Worm (Caenorhabditis elegans): ENCODE measurements around the gene ppm-2.

ppm-2 gene

DNA sequence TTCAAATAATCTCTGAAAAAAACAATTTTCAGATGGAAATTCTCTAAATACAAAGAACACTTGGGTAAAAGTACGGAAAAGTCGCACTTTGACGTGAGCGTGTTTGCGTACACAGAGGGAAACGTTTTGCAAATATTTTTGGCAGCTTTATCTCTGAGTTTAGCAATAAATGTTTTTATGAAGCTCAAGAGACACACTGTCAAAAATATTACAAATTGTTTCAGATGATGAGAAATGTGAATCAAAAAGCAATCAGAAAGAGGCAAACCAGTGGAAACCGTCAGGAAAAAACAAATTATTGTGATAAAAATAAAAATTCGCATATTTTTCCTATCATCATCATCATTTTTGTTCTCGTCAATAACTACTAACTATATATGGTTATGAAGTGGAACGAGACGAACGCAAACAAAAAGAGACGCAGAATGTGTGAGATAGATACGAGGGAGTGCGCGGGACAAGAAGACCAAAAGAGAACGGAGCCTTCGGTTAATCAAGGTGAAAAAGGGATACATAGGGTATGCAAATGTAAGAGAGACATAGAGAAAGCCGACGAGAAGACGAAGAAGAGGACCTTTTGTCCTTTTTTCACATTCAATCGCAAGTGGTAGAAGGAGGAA, 37.9 kb upstream of the ppm-2 start, which contains the start of gene sel-2 (continued):
- TF ChIP-seq hlh-17 (GFP tag; optimal IDR thresholded peaks at IDR 0.05; ENCODE audit: borderline replicate concordance) (no peak), C04F5.9 (tag; optimal IDR thresholded peaks at IDR 0.05) (no peak), ceh-63 (GFP tag; optimal IDR thresholded peaks at IDR 0.05) (no peak), mep-1 (tag; optimal IDR thresholded peaks at IDR 0.05) (peak; percentile 62), zag-1 (tag; optimal IDR thresholded peaks at IDR 0.05) (no peak), ama-1 (optimal IDR thresholded peaks at IDR 0.05) (no peak), F16B12.6 (tag; optimal IDR thresholded peaks at IDR 0.05) (peak; percentile 67)

DNA sequence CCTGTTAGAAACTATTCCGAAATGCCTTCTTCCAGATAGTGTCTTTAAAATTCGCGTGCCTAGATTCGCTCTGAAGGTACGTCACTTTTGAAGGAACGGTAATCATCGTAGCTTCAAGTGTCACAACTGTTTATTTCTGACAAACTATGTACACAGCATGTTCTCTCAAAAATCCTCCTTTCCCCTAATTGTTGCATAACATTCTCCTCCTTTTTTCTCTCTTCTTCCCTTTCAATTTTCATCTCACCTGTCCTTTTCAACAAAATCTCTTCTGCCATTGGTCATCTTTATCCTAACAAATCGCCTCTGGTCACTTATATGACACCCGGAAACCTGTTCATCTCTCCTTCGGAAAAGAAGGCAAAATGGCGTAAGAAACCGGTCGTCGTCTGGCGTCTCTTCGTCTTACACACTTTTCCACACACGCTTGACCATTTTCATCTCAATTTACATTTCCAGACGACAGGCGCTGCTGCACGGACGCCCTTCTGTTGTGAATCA, 34.2 kb upstream of the ppm-2 start, which contains the start of gene lips-3:
lips-3 (plus strand) TSS at position 458 of the 501 bp plus-strand sequence.
- TF ChIP-seq snpc-4 (tag; optimal IDR thresholded peaks at IDR 0.05) (no peak), blmp-1 (tag; optimal IDR thresholded peaks at IDR 0.05) (peak; percentile 91), snu-23 (GFP tag; optimal IDR thresholded peaks at IDR 0.05) (no peak), xbp-1 (tag; optimal IDR thresholded peaks at IDR 0.05) (no peak), lin-14 (GFP tag; optimal IDR thresholded peaks at IDR 0.05) (peak; percentile 11), ets-5 (GFP tag; IDR thresholded peaks at IDR 0.05) (no peak), C04F5.9 (tag; optimal IDR thresholded peaks at IDR 0.05) (no peak), unc-98 (GFP tag; IDR thresholded peaks at IDR 0.05) (no peak)

DNA sequence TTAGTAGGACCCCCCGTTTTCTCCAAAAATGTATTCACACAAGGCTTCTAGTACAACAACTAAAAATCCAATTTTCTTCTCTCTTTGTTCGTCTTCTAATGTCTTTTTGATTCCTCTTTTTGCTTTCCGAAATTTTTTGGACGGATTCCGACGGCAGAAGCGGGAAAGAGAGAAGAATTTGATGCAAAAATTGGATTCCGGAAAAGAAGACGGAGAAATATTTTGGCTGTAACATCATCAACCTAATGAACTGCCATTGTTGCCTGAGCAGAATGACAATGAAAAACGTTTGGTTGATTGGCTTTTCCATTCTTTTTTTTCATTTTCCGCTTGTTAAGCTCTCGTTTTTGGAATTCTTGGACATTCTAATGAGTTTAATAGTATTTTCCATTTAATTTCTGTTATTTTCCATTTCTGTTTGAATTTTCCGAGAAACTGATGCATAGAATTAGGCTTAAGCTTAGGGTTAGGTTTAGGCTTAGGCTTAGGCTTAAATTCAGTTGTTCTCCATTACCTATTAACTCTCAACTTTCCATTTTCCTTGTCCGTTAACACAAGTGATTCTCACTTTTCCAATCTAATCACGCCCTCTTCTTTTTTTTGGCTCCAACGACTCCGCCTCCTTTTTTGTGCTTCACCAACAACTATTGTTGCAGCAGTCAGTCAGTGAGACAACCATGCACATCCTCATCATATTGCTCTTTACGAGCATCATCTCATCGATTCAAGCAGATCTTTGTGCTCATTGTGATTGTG, 27.7 kb upstream of the ppm-2 start, which contains the start of gene lron-5:
lron-5 (plus strand) TSS at position 655 of the 756 bp plus-strand sequence.
- TF ChIP-seq grh-1 (GFP tag; IDR thresholded peaks at IDR 0.05) (no peak), lin-14 (GFP tag; optimal IDR thresholded peaks at IDR 0.05) (peak; percentile 48), ztf-11 (tag; optimal IDR thresholded peaks at IDR 0.05) (no peak), dsc-1 (tag; optimal IDR thresholded peaks at IDR 0.05) (no peak), hpl-2 (GFP tag; optimal IDR thresholded peaks at IDR 0.05) (no peak), snpc-4 (tag; optimal IDR thresholded peaks at IDR 0.05) (no peak), tlp-1 (tag; optimal IDR thresholded peaks at IDR 0.05) (no peak), alr-1 (tag; optimal IDR thresholded peaks at IDR 0.05; ENCODE audit: borderline replicate concordance) (no peak), ceh-82 (tag; optimal IDR thresholded peaks at IDR 0.05) (no peak), fkh-10 (GFP tag; optimal IDR thresholded peaks at IDR 0.05) (peak; percentile 46), ceh-90 (tag; optimal IDR thresholded peaks at IDR 0.05) (no peak), nhr-90 (tag; optimal IDR thresholded peaks at IDR 0.05; ENCODE audit: poor library complexity) (no peak), Y116A8C.19 (tag; optimal IDR thresholded peaks at IDR 0.05; ENCODE audit: borderline replicate concordance) (no peak)

DNA sequence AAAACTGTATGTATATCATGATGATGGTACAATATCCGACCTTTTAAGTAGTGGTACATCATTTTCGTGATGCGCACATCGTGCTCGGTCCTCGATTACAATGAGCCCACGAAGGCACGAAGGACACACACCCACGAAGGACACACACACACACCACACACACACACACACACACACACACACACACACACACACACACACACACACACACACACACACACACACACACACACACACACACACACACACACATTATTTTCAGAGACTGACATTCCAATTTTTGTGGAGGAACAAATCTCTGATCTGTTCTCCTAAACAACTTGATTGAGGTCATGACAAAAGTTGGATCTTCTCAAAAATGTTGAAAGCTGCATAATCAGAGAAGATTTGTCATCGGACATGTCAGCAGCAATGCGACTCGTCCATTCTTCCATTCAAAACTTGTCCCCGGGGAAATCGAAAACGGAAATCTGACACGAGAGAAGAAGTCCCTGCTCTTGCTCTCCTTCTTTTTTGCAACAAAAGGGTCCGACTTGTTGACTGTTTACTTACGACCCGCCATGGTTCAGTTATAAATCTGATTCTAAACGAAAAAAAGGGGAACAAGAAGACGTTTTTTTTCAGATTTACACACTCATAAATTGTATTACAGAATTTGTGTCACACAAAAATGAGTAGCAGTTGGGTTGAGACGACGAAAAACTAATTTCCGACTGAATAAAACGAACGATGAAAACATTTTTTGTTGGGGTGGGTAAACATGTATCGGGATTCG, 24.0 kb upstream of the ppm-2 start:
- TF ChIP-seq lin-14 (GFP tag; optimal IDR thresholded peaks at IDR 0.05) (peak; percentile 62), hlh-4 (tag; optimal IDR thresholded peaks at IDR 0.05) (no peak), mab-9 (GFP tag; IDR thresholded peaks at IDR 0.05) (peak; percentile 49; the same call in 1 of the 2 replicates), nhr-11 (tag; optimal IDR thresholded peaks at IDR 0.05) (no peak), fkh-10 (GFP tag; optimal IDR thresholded peaks at IDR 0.05) (peak; percentile 78), nhr-90 (tag; optimal IDR thresholded peaks at IDR 0.05; ENCODE audit: poor library complexity) (no peak)

DNA sequence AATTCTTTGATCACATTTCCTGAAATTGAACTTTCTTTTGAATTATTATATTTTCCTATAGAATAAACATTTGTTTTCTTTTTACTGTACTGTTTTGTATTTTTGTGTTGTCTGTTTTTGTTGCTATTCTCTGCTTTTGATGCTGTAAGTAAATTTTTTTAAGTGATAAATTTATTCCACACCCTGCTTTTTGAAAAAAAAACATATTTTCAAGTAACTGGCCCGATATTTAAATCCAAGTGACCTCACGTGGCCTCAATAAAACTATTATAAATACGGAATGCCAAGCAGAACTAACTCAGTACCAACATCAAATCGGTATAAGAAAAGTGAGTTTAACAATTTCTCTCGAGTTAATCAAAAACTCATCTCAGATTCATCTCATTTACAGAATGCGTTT, 22.1 kb upstream of the ppm-2 start, which contains the start of gene clec-151:
clec-151 (plus strand) TSS at position 301 of the 400 bp plus-strand sequence.
- no peak for TF ChIP-seq efl-1 (optimal IDR thresholded peaks at IDR 0.05)
- no peak for TF ChIP-seq efl-1 (GFP tag; optimal IDR thresholded peaks at IDR 0.05 in 1 of 2)
- TF ChIP-seq fkh-8 (tag; optimal IDR thresholded peaks at IDR 0.05) = no peak
- no peak for TF ChIP-seq fos-1 (tag; optimal IDR thresholded peaks at IDR 0.05)
- no peak for TF ChIP-seq C34B4.2 (tag; optimal IDR thresholded peaks at IDR 0.05)
- TF ChIP-seq nhr-237 (tag; optimal IDR thresholded peaks at IDR 0.05) = no peak
- TF ChIP-seq pax-3 (tag; optimal IDR thresholded peaks at IDR 0.05) = no peak
- TF ChIP-seq ceh-88 (GFP tag; IDR thresholded peaks at IDR 0.05) = no peak
- no peak for TF ChIP-seq vab-15 (tag; optimal IDR thresholded peaks at IDR 0.05)
- TF ChIP-seq mdl-1 (tag; optimal IDR thresholded peaks at IDR 0.05) = no peak
- TF ChIP-seq nhr-85 (tag) = no peak
- TF ChIP-seq lin-39 (tag; optimal IDR thresholded peaks at IDR 0.05) = no peak
